Fruit fly (Drosophila melanogaster) whole organism, embryonic: ENCODE measurements around the gene Mbs.

Source experiments
- Ada2b ChIP-seq: fragments of 200-800 bp; sonication (Bioruptor generic); IDR thresholded peaks from 2 replicates; pipeline ENCODE4 v1.3.6; 2022; ENCODE audit warnings: missing biosample characterization, missing genetic modification characterization
- Bgb ChIP-seq: fragments of 200-800 bp; sonication (Bioruptor generic); IDR thresholded peaks from 2 replicates; pipeline ENCODE4 v1.3.6; 2022; ENCODE audit warnings: missing biosample characterization, missing genetic modification characterization; ENCODE audit not compliant: partially characterized antibody
- Bteb2 ChIP-seq: fragments of 200-800 bp; sonication (Bioruptor generic); optimal IDR thresholded peaks from 2 replicates; lab custom pipeline; 2016; ENCODE audit warnings: missing biosample characterization, missing genetic modification characterization
- CG11456 ChIP-seq: fragments of 200-800 bp; sonication (Bioruptor generic); IDR thresholded peaks from 3 replicates; pipeline ENCODE4 v1.3.6; 2022; ENCODE audit warnings: missing biosample characterization, missing genetic modification characterization
- CG11696 ChIP-seq: fragments of 200-800 bp; sonication (Bioruptor generic); IDR thresholded peaks from 2 replicates; pipeline ENCODE4 v1.3.6; 2022; ENCODE audit warnings: missing biosample characterization, missing genetic modification characterization
- CG12155 ChIP-seq: fragments of 200-800 bp; sonication (Bioruptor generic); optimal IDR thresholded peaks from 3 replicates; lab custom pipeline; 2016; ENCODE audit warnings: missing biosample characterization, missing genetic modification characterization
- CG12391 ChIP-seq: fragments of 200-800 bp; sonication (Bioruptor generic); optimal IDR thresholded peaks from 3 replicates; lab custom pipeline; 2018; ENCODE audit warnings: missing biosample characterization, mild to moderate bottlenecking, missing genetic modification characterization, moderate library complexity
- CG14014 ChIP-seq: fragments of 200-800 bp; sonication (Bioruptor generic); IDR thresholded peaks from 2 replicates; pipeline ENCODE4 v1.3.6; 2022; ENCODE audit warnings: missing biosample characterization, missing genetic modification characterization
- CG15269 ChIP-seq: fragments of 200-800 bp; sonication (Bioruptor generic); optimal IDR thresholded peaks from 2 replicates; lab custom pipeline; 2018; ENCODE audit warnings: missing biosample characterization, mild to moderate bottlenecking, missing genetic modification characterization, moderate library complexity
- CG15601 ChIP-seq: fragments of 200-800 bp; sonication (Bioruptor generic); optimal IDR thresholded peaks from 3 replicates; lab custom pipeline; 2019; ENCODE audit warnings: missing biosample characterization, mild to moderate bottlenecking, missing genetic modification characterization, moderate library complexity
- CG17361 ChIP-seq: fragments of 200-800 bp; sonication (Bioruptor generic); IDR thresholded peaks from 3 replicates; pipeline ENCODE4 v1.3.6; 2022; ENCODE audit warnings: missing biosample characterization, missing genetic modification characterization
- CG32767 ChIP-seq: fragments of 200-800 bp; sonication (Bioruptor generic); IDR thresholded peaks from 2 replicates; pipeline ENCODE4 v1.3.6; 2022; ENCODE audit warnings: missing biosample characterization, missing genetic modification characterization
- CG34224 ChIP-seq: fragments of 200-800 bp; sonication (Bioruptor generic); IDR thresholded peaks from 3 replicates; pipeline ENCODE4 v1.3.6; 2022; ENCODE audit warnings: missing biosample characterization, missing genetic modification characterization; ENCODE audit not compliant: partially characterized antibody
- CG6854 ChIP-seq: fragments of 200-800 bp; sonication (Bioruptor generic); optimal IDR thresholded peaks from 3 replicates; lab custom pipeline; 2017; ENCODE audit warnings: missing biosample characterization, mild to moderate bottlenecking, missing genetic modification characterization
- CG7987 ChIP-seq: fragments of 200-800 bp; sonication (Bioruptor generic); optimal IDR thresholded peaks from 2 replicates; lab custom pipeline; 2018; ENCODE audit warnings: missing biosample characterization, mild to moderate bottlenecking, missing genetic modification characterization, moderate library complexity
- CG9817 ChIP-seq: fragments of 200-800 bp; sonication (Bioruptor generic); optimal IDR thresholded peaks from 2 replicates; lab custom pipeline; 2018; ENCODE audit warnings: missing biosample characterization, mild to moderate bottlenecking, missing genetic modification characterization, moderate library complexity
- Dip2 ChIP-seq: fragments of 200-800 bp; sonication (Bioruptor generic); IDR thresholded peaks from 2 replicates; pipeline ENCODE4 v1.3.6; 2022; ENCODE audit warnings: missing biosample characterization, missing genetic modification characterization
- Dll ChIP-seq: fragments of 200-800 bp; sonication (Bioruptor generic); IDR thresholded peaks from 4 replicates; pipeline ENCODE4 v1.3.6; 2022; ENCODE audit warnings: missing biosample characterization, missing genetic modification characterization; ENCODE audit not compliant: partially characterized antibody
- HLH4C ChIP-seq: fragments of 200-800 bp; sonication (Bioruptor generic); IDR thresholded peaks from 3 replicates; pipeline ENCODE4 v1.3.6; 2022; ENCODE audit warnings: missing biosample characterization, missing genetic modification characterization; ENCODE audit not compliant: partially characterized antibody
- Hand ChIP-seq: fragments of 200-800 bp; sonication (Bioruptor generic); optimal IDR thresholded peaks from 2 replicates; lab custom pipeline; 2017; ENCODE audit warnings: mild to moderate bottlenecking, missing biosample characterization, missing genetic modification reagents, missing genetic modification characterization
- MBD-R2 ChIP-seq: fragments of 200-800 bp; sonication (Bioruptor generic); IDR thresholded peaks from 2 replicates; pipeline ENCODE4 v1.3.6; 2022; ENCODE audit warnings: missing biosample characterization, missing genetic modification characterization
- Med ChIP-seq: fragments of 200-800 bp; sonication (Bioruptor generic); peaks from one replicate; lab custom pipeline; 2016; ENCODE audit warnings: missing biosample characterization, missing genetic modification characterization, mild to moderate bottlenecking, inconsistent platforms, moderate library complexity
- Mrtf ChIP-seq: fragments of 200-800 bp; sonication (Bioruptor generic); IDR thresholded peaks from 3 replicates; pipeline ENCODE4 v1.3.6; 2022; ENCODE audit warnings: missing biosample characterization, missing genetic modification characterization
- Nf-YA ChIP-seq: fragments of 200-800 bp; sonication (Bioruptor generic); IDR thresholded peaks from 2 replicates; pipeline ENCODE4 v1.3.6; 2022; ENCODE audit warnings: missing biosample characterization, missing genetic modification characterization
- Rfx ChIP-seq: fragments of 200-800 bp; sonication (Bioruptor generic); IDR thresholded peaks from 2 replicates; pipeline ENCODE4 v1.3.6; 2022; ENCODE audit warnings: missing biosample characterization, missing genetic modification characterization
- Scr ChIP-seq: fragments of 200-800 bp; sonication (Bioruptor generic); IDR thresholded peaks from 2 replicates; pipeline ENCODE4 v1.3.6; 2022; ENCODE audit warnings: missing biosample characterization, missing genetic modification characterization; ENCODE audit not compliant: partially characterized antibody
- Sox100B ChIP-seq: fragments of 200-800 bp; sonication (Bioruptor generic); optimal IDR thresholded peaks from 3 replicates; lab custom pipeline; 2018; ENCODE audit warnings: missing biosample characterization, mild to moderate bottlenecking, missing genetic modification characterization
- amos ChIP-seq: fragments of 200-800 bp; sonication (Bioruptor generic); IDR thresholded peaks from 2 replicates; pipeline ENCODE4 v1.3.6; 2022; ENCODE audit warnings: missing biosample characterization, missing genetic modification characterization; ENCODE audit not compliant: partially characterized antibody
- az2 ChIP-seq: fragments of 200-800 bp; sonication (Bioruptor generic); optimal IDR thresholded peaks from 3 replicates; lab custom pipeline; 2016; ENCODE audit warnings: missing biosample characterization, missing genetic modification characterization
- caup ChIP-seq: fragments of 200-800 bp; sonication (Bioruptor generic); optimal IDR thresholded peaks from 3 replicates; lab custom pipeline; 2017; ENCODE audit warnings: missing biosample characterization, mild to moderate bottlenecking, missing genetic modification characterization, moderate library complexity; ENCODE audit not compliant: severe bottlenecking
- ci ChIP-seq: fragments of 200-800 bp; sonication (Bioruptor generic); IDR thresholded peaks from 3 replicates; pipeline ENCODE4 v1.3.6; 2022; ENCODE audit warnings: missing biosample characterization, missing genetic modification characterization
- gem ChIP-seq: fragments of 200-800 bp; sonication (Bioruptor generic); optimal IDR thresholded peaks from 2 replicates; lab custom pipeline; 2019; ENCODE audit warnings: missing biosample characterization, mild to moderate bottlenecking, missing genetic modification characterization, moderate library complexity
- grn ChIP-seq: fragments of 200-800 bp; sonication (Bioruptor generic); optimal IDR thresholded peaks from 3 replicates; lab custom pipeline; 2017; ENCODE audit warnings: missing biosample characterization, missing genetic modification characterization
- gro ChIP-seq: fragments of 200-800 bp; sonication (Bioruptor generic); optimal IDR thresholded peaks from 2 replicates; lab custom pipeline; 2016; ENCODE audit warnings: missing biosample characterization, missing genetic modification characterization
- gsb-n ChIP-seq: fragments of 200-800 bp; sonication (Bioruptor generic); optimal IDR thresholded peaks from 3 replicates; lab custom pipeline; 2018; ENCODE audit warnings: missing biosample characterization, mild to moderate bottlenecking, missing genetic modification characterization
- h ChIP-seq: fragments of >200 bp; optimal IDR thresholded peaks from 2 replicates; lab custom pipeline; 2017
- ham ChIP-seq: fragments of 200-800 bp; sonication (Bioruptor generic); IDR thresholded peaks from 2 replicates; pipeline ENCODE4 v1.3.6; 2022; ENCODE audit warnings: missing biosample characterization, missing genetic modification characterization
- klu ChIP-seq: fragments of 200-800 bp; sonication (Bioruptor generic); IDR thresholded peaks from 2 replicates; pipeline ENCODE4 v1.3.6; 2022; ENCODE audit warnings: missing biosample characterization, missing genetic modification characterization
- lbe ChIP-seq: fragments of 200-800 bp; sonication (Bioruptor generic); optimal IDR thresholded peaks from 2 replicates; lab custom pipeline; 2016; ENCODE audit warnings: missing biosample characterization, mild to moderate bottlenecking, missing genetic modification characterization
- lmd ChIP-seq: fragments of 200-800 bp; sonication (Bioruptor generic); IDR thresholded peaks from 2 replicates; pipeline ENCODE4 v1.3.6; 2022; ENCODE audit warnings: missing biosample characterization, missing genetic modification characterization
- mam ChIP-seq: fragments of 200-800 bp; sonication (Bioruptor generic); optimal IDR thresholded peaks from 3 replicates; lab custom pipeline; 2016; ENCODE audit warnings: missing biosample characterization, missing genetic modification characterization
- org-1 ChIP-seq: fragments of 200-800 bp; sonication (Bioruptor generic); optimal IDR thresholded peaks from 2 replicates; lab custom pipeline; 2017; ENCODE audit warnings: missing biosample characterization, missing genetic modification characterization
- otp ChIP-seq: fragments of 200-800 bp; sonication (Bioruptor generic); IDR thresholded peaks from 3 replicates; pipeline ENCODE4, ENCODE4 v1.3.6; 2022; ENCODE audit warnings: missing biosample characterization, missing genetic modification characterization
- pan ChIP-seq, 4 experiments: fragments of >200 bp in 3 of 4; fragments of 200-800 bp in 1 of 4; sonication (Bioruptor generic) in 1 of 4; optimal IDR thresholded peaks in 3 of 4; IDR thresholded peaks in 1 of 4; 2 replicates each; pipeline versions ENCODE4 v1.3.6 to Lab custom; 2017 to 2022; ENCODE audit warnings: missing biosample characterization in 2 of 4, missing genetic modification characterization in 2 of 4, mixed read lengths in 1 of 4
- pb ChIP-seq: fragments of 200-800 bp; sonication (Bioruptor generic); optimal IDR thresholded peaks from 3 replicates; lab custom pipeline; 2016; ENCODE audit warnings: missing biosample characterization, missing genetic modification characterization
- pros ChIP-seq: fragments of 200-800 bp; sonication (Bioruptor generic); optimal IDR thresholded peaks from 3 replicates; lab custom pipeline; 2019; ENCODE audit warnings: missing biosample characterization, mild to moderate bottlenecking, missing genetic modification characterization, moderate library complexity
- row ChIP-seq: fragments of 200-800 bp; sonication (Bioruptor generic); IDR thresholded peaks from 3 replicates; pipeline ENCODE4 v1.3.6; 2022; ENCODE audit warnings: missing biosample characterization, missing genetic modification characterization
- sens-2 ChIP-seq: fragments of 200-800 bp; sonication (Bioruptor generic); IDR thresholded peaks from 2 replicates; pipeline ENCODE4 v1.3.6; 2022; ENCODE audit warnings: missing biosample characterization, missing genetic modification characterization
- sr ChIP-seq: fragments of 200-800 bp; sonication (Bioruptor generic); IDR thresholded peaks from 3 replicates; pipeline ENCODE4 v1.3.6; 2022; ENCODE audit warnings: missing biosample characterization, missing genetic modification characterization
- tx ChIP-seq: fragments of 200-800 bp; sonication (Bioruptor generic); optimal IDR thresholded peaks from 2 replicates; lab custom pipeline; 2016; ENCODE audit warnings: missing biosample characterization, missing genetic modification characterization

Mbs gene

dm6 chr3L:16045831-16046336, 5.9 kb upstream of the Mbs start (continued):
- TF ChIP-seq CG7987 (GFP tag; lab: Kevin White, UChicago): peak; percentile 72
- TF ChIP-seq Bteb2 (GFP tag; lab: Kevin White, UChicago): peak; percentile 89
- TF ChIP-seq Mrtf (GFP tag; lab: Robert Waterston, UW): peak; percentile 88
- peak; percentile 97 for TF ChIP-seq lbe (GFP tag; lab: Kevin White, UChicago)
- peak; percentile 88 for TF ChIP-seq CG17361 (GFP tag; lab: Robert Waterston, UW)
- TF ChIP-seq caup: peak; percentile 92
- TF ChIP-seq ci (GFP tag; lab: Robert Waterston, UW): peak; percentile 97
- peak; percentile 97 for TF ChIP-seq row (GFP tag; lab: Robert Waterston, UW)
- peak; percentile 97 for TF ChIP-seq CG12391
- peak; percentile 93 for TF ChIP-seq CG15601 (tag; lab: Kevin White, UChicago)
- TF ChIP-seq h: no peak
- TF ChIP-seq Sox100B (GFP tag; lab: Kevin White, UChicago): peak; percentile 89
- peak; percentile 92 for TF ChIP-seq lmd (GFP tag; lab: Robert Waterston, UW)
- TF ChIP-seq az2 (GFP tag; lab: Kevin White, UChicago): peak; percentile 98
- no peak for TF ChIP-seq HLH4C (GFP tag; lab: Robert Waterston, UW)
- TF ChIP-seq gsb-n (tag; lab: Kevin White, UChicago): peak; percentile 95
- TF ChIP-seq Hand (GFP tag; lab: Kevin White, UChicago): peak; percentile 93
- peak; percentile 90 for TF ChIP-seq CG9817 (tag; lab: Kevin White, UChicago)
- peak; percentile 97 for TF ChIP-seq CG15269
- TF ChIP-seq CG12155 (GFP tag; lab: Kevin White, UChicago): peak; percentile 93
- peak; percentile 80; the same call in 1 of the 2 replicates for TF ChIP-seq sens-2 (GFP tag; lab: Robert Waterston, UW)
- TF ChIP-seq CG11696 (GFP tag; lab: Robert Waterston, UW): peak; percentile 87
- no peak for TF ChIP-seq Scr
- peak; percentile 45; the same call in 1 of the 2 replicates for TF ChIP-seq ham (GFP tag; lab: Robert Waterston, UW)
- no peak for TF ChIP-seq grn
- TF ChIP-seq gem (tag; lab: Kevin White, UChicago): peak; percentile 95
- no peak for TF ChIP-seq Bgb (GFP tag; lab: Robert Waterston, UW)
- peak; percentile 79 for TF ChIP-seq tx (GFP tag; lab: Kevin White, UChicago)
- TF ChIP-seq Med: peak; percentile 97
- no peak for TF ChIP-seq amos (GFP tag; lab: Robert Waterston, UW)
- TF ChIP-seq otp (GFP tag; lab: Robert Waterston, UW): peak; percentile 85
- TF ChIP-seq CG6854 (GFP tag; lab: Kevin White, UChicago): peak; percentile 90

- TF ChIP-seq CG34224 (GFP tag; lab: Robert Waterston, UW) (peak; percentile 54), HLH4C (GFP tag; lab: Robert Waterston, UW) (no peak), Rfx (GFP tag; lab: Robert Waterston, UW) (peak; percentile 63), MBD-R2 (GFP tag; lab: Robert Waterston, UW) (no peak), pb (GFP tag; lab: Kevin White, UChicago) (no peak), pros (GFP tag; lab: Kevin White, UChicago) (peak; percentile 26), CG32767 (GFP tag; lab: Robert Waterston, UW) (no peak), CG11456 (GFP tag; lab: Robert Waterston, UW) (peak; percentile 46; the same call in 1 of the 3 replicates), gro (GFP tag; lab: Kevin White, UChicago) (peak; percentile 46), Ada2b (GFP tag; lab: Robert Waterston, UW) (no peak), Dll (0 out of 4 replicates have a peak, but pooled peaks have one; percentile 20), CG14014 (peak; percentile 53; the same call in 1 of the 2 replicates), pan (optimal IDR thresholded peaks at IDR 0.05; lab: Kevin White, UChicago) (no peak), pan (GFP tag; optimal IDR thresholded peaks at IDR 0.05 in 1 of 2, IDR thresholded peaks at IDR 0.05 in 1 of 2) (no peak), sr (GFP tag; lab: Robert Waterston, UW) (no peak), mam (GFP tag; lab: Kevin White, UChicago) (no peak), klu (GFP tag; lab: Robert Waterston, UW) (no peak), org-1 (GFP tag; lab: Kevin White, UChicago) (no peak), Dip2 (GFP tag; lab: Robert Waterston, UW) (no peak), Nf-YA (no peak)
Observed at dm6 chr3L:16046387-16047066, 5.2 kb upstream of the Mbs start.
